Fruit fly (Drosophila melanogaster): ENCODE measurements around the gene CG6293.

The CG6293 gene

dm6 chr3R:10268101-10268864, 43.1 kb downstream of the CG6293 start (continued):
- TF ChIP-seq CG9727 (GFP tag; optimal IDR thresholded peaks at IDR 0.05) (peak; percentile 85), pum (GFP tag; optimal IDR thresholded peaks at IDR 0.05) (peak; percentile 76), trem (tag; optimal IDR thresholded peaks at IDR 0.05) (peak; percentile 35), amos (GFP tag; IDR thresholded peaks at IDR 0.05; ENCODE audit: partially characterized antibody) (peak; percentile 13; the same call in 1 of the 2 replicates), Poxn (GFP tag; IDR thresholded peaks at IDR 0.05) (0 out of 2 replicates have a peak, but pooled peaks have one; percentile 13), B-H2 (GFP tag; optimal IDR thresholded peaks at IDR 0.05) (peak; percentile 73), gcm2 (GFP tag; optimal IDR thresholded peaks at IDR 0.05) (peak; percentile 67), MTF-1 (GFP tag; optimal IDR thresholded peaks at IDR 0.05; ENCODE audit: borderline replicate concordance) (no peak), CG18764 (GFP tag; optimal IDR thresholded peaks at IDR 0.05) (peak; percentile 54), CG17802 (tag; optimal IDR thresholded peaks at IDR 0.05) (peak; percentile 33), yki (optimal IDR thresholded peaks at IDR 0.05) (no peak), kay (GFP tag; optimal IDR thresholded peaks at IDR 0.05) (peak; percentile 82), stwl (tag; optimal IDR thresholded peaks at IDR 0.05) (no peak), CG6813 (GFP tag; optimal IDR thresholded peaks at IDR 0.05) (peak; percentile 41), p53 (GFP tag; optimal IDR thresholded peaks at IDR 0.05) (no peak), sisA (GFP tag; IDR thresholded peaks at IDR 0.05) (peak; percentile 73), CG1647 (GFP tag; optimal IDR thresholded peaks at IDR 0.05) (peak; percentile 52), stc (GFP tag; IDR thresholded peaks at IDR 0.05) (peak; percentile 77), hkb (optimal IDR thresholded peaks at IDR 0.05) (no peak), hkb (GFP tag; IDR thresholded peaks at IDR 0.05) (peak; percentile 85), dm (GFP tag; optimal IDR thresholded peaks at IDR 0.05) (peak; percentile 20), Blimp-1 (GFP tag; optimal IDR thresholded peaks at IDR 0.05) (peak; percentile 75), ewg (GFP tag; optimal IDR thresholded peaks at IDR 0.05) (peak; percentile 75), gt (GFP tag; IDR thresholded peaks at IDR 0.05) (no peak), kni (GFP tag; optimal IDR thresholded peaks at IDR 0.05) (no peak), nau (GFP tag; optimal IDR thresholded peaks at IDR 0.05) (peak; percentile 79), bcd (GFP tag; optimal IDR thresholded peaks at IDR 0.05) (peak; percentile 86), Dip2 (GFP tag; IDR thresholded peaks at IDR 0.05) (no peak; the same call in 1 of the 2 replicates), CG2678 (tag; optimal IDR thresholded peaks at IDR 0.05) (peak; percentile 94), E2f1 (GFP tag; IDR thresholded peaks at IDR 0.05) (peak; percentile 73), CG6689 (GFP tag; IDR thresholded peaks at IDR 0.05) (peak; percentile 83), repo (GFP tag; optimal IDR thresholded peaks at IDR 0.05) (peak; percentile 69), fd102C (GFP tag; optimal IDR thresholded peaks at IDR 0.05) (no peak), Drgx (GFP tag; IDR thresholded peaks at IDR 0.05) (peak; percentile 82), lab (GFP tag; optimal IDR thresholded peaks at IDR 0.05) (peak; percentile 91), NC2α (GFP tag; optimal IDR thresholded peaks at IDR 0.05) (peak; percentile 18), zen (tag; optimal IDR thresholded peaks at IDR 0.05) (peak; percentile 56), CG7928 (GFP tag; optimal IDR thresholded peaks at IDR 0.05) (peak; percentile 33), CG17912 (GFP tag; optimal IDR thresholded peaks at IDR 0.05) (no peak), CG9932 (GFP tag; IDR thresholded peaks at IDR 0.05) (peak; percentile 73), CG17328 (GFP tag; IDR thresholded peaks at IDR 0.05) (peak; percentile 55; the same call in 1 of the 2 replicates), CG33557 (GFP tag; optimal IDR thresholded peaks at IDR 0.05) (no peak), gsb-n (tag; optimal IDR thresholded peaks at IDR 0.05) (peak; percentile 64), dmrt11E (tag; optimal IDR thresholded peaks at IDR 0.05) (peak; percentile 11), CG15601 (tag; optimal IDR thresholded peaks at IDR 0.05) (peak; percentile 63), CG15011 (GFP tag; optimal IDR thresholded peaks at IDR 0.05) (peak; percentile 80), salm (tag; optimal IDR thresholded peaks at IDR 0.05) (peak; percentile 60), tgo (GFP tag; IDR thresholded peaks at IDR 0.05) (peak; percentile 78; the same call in 2 of the 3 replicates), wek (GFP tag; optimal IDR thresholded peaks at IDR 0.05) (peak; percentile 29)

All from whole organism, embryonic.